Worm (Caenorhabditis elegans) whole organism, early embryonic: Measurements from ENCODE around the gene H23L24.4.

Source experiments
- F13C5.2 ChIP-seq: sonication (generic microtip); optimal IDR thresholded peaks from 2 replicates; lab custom pipeline; 2017; ENCODE audit warnings: mild to moderate bottlenecking, missing genetic modification characterization, inconsistent platforms, missing compliant biosample characterization
- aly-1 ChIP-seq: sonication (generic microtip); optimal IDR thresholded peaks from 2 replicates; lab custom pipeline; 2016; ENCODE audit warnings: missing genetic modification characterization, missing compliant biosample characterization
- ama-1 ChIP-seq: fragments of 150-350 bp; optimal IDR thresholded peaks from 2 replicates; lab custom pipeline; 2014
- hmg-4 ChIP-seq: fragments of 200-800 bp; sonication (Bioruptor generic); optimal IDR thresholded peaks from 2 replicates; lab custom pipeline; 2018; ENCODE audit warnings: mild to moderate bottlenecking, missing genetic modification characterization, missing compliant biosample characterization
- pes-1 ChIP-seq: fragments of 200-800 bp; sonication (Bioruptor generic); IDR thresholded peaks from 2 replicates; pipeline ENCODE4 v1.3.6; 2022; ENCODE audit warnings: missing genetic modification reagents, missing genetic modification characterization, missing compliant biosample characterization
- tbx-11 ChIP-seq: fragments of 200-800 bp; sonication (Bioruptor generic); IDR thresholded peaks from 2 replicates; pipeline ENCODE4 v1.3.6; 2022; ENCODE audit warnings: missing genetic modification characterization, missing compliant biosample characterization

DNA sequence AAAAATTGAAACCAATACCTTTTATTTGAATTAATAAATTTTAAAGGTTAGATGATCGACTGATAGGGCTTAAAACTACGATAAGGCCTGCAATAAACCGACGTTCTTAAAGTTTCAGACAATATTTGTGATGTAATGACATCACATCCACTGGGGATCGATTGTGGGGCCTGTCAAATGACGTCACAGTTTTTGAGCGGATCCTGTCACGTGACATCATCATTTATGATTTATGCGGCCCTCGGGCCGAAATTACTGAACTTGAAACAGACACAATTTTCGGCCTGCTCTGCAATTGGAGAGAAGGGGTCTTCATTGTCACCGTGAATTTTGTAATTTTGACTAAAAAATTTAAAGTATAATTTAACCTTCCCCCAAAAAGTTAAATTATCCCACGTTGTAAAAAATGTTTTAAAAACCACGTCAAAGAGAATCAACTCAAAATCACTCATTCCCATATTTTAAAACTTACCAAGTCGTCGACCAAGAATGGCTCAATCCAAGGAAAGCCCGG lies 51.2 kb downstream of the H23L24.4 start, which contains the start of gene C49C8.1:
- TF ChIP-seq tbx-11 (GFP tag; lab: Robert Waterston, UW) (no peak), F13C5.2 (tag; lab: Kevin White, UChicago) (no peak), ama-1 (no peak), pes-1 (GFP tag; lab: Robert Waterston, UW) (no peak), hmg-4 (GFP tag; lab: Kevin White, UChicago) (no peak), aly-1 (tag; lab: Kevin White, UChicago) (no peak)
